Fruit fly (Drosophila melanogaster) whole organism, embryonic: ENCODE measurements around the gene Indy.
A peak's percentile ranks its signal among the peaks of the same experiment; 100 is the strongest.

ENCODE experiments used
- B-H1 ChIP-seq: fragments of 200-800 bp; sonication (Bioruptor generic); IDR thresholded peaks from 3 replicates; pipeline ENCODE4 v1.3.6; 2022; ENCODE audit warnings: missing biosample characterization, missing genetic modification characterization
- CG10209 ChIP-seq: fragments of 200-800 bp; sonication (Bioruptor generic); optimal IDR thresholded peaks from 3 replicates; lab custom pipeline; 2017; ENCODE audit warnings: missing biosample characterization, mild to moderate bottlenecking, missing genetic modification characterization, missing genetic modification reagents
- CG11085 ChIP-seq: fragments of 200-800 bp; sonication (Bioruptor generic); IDR thresholded peaks from 2 replicates; pipeline ENCODE4 v1.3.6; 2022; ENCODE audit warnings: missing biosample characterization, missing genetic modification characterization
- CG12071 ChIP-seq: fragments of 200-800 bp; sonication (Bioruptor generic); optimal IDR thresholded peaks from 3 replicates; lab custom pipeline; 2018; ENCODE audit warnings: missing biosample characterization, mild to moderate bottlenecking, missing genetic modification characterization
- CG14441 ChIP-seq: fragments of 200-800 bp; sonication (Bioruptor generic); IDR thresholded peaks from 2 replicates; pipeline ENCODE4 v1.3.6; 2022; ENCODE audit warnings: missing biosample characterization, missing genetic modification characterization
- CG1602 ChIP-seq: fragments of 200-800 bp; sonication (Bioruptor generic); optimal IDR thresholded peaks from 3 replicates; lab custom pipeline; 2016; ENCODE audit warnings: missing biosample characterization, missing genetic modification characterization
- CG17328 ChIP-seq: fragments of 200-800 bp; sonication (Bioruptor generic); IDR thresholded peaks from 2 replicates; pipeline ENCODE4 v1.3.6; 2022; ENCODE audit warnings: missing biosample characterization, missing genetic modification characterization
- CG18011 ChIP-seq: fragments of 200-800 bp; sonication (Bioruptor generic); optimal IDR thresholded peaks from 2 replicates; lab custom pipeline; 2017; ENCODE audit warnings: missing biosample characterization, missing genetic modification characterization, mild to moderate bottlenecking, moderate library complexity, missing genotype
- CG18476 ChIP-seq: fragments of 200-800 bp; sonication (Bioruptor generic); optimal IDR thresholded peaks from 2 replicates; lab custom pipeline; 2016; ENCODE audit warnings: missing biosample characterization, mild to moderate bottlenecking, missing genetic modification characterization
- CG2120 ChIP-seq: fragments of 200-800 bp; sonication (Bioruptor generic); optimal IDR thresholded peaks from 3 replicates; lab custom pipeline; 2016; ENCODE audit warnings: missing biosample characterization, missing genetic modification characterization
- CG2889 ChIP-seq: fragments of 200-800 bp; sonication (Bioruptor generic); IDR thresholded peaks from 3 replicates; pipeline ENCODE4 v1.3.6; 2022; ENCODE audit warnings: missing biosample characterization, missing genetic modification characterization
- CG30403 ChIP-seq: fragments of 200-800 bp; sonication (Bioruptor generic); optimal IDR thresholded peaks from 3 replicates; lab custom pipeline; 2016; ENCODE audit warnings: missing biosample characterization, missing genetic modification characterization
- CG31224 ChIP-seq: fragments of 200-800 bp; sonication (Bioruptor generic); IDR thresholded peaks from 2 replicates; pipeline ENCODE4 v1.3.6; 2022; ENCODE audit warnings: missing biosample characterization, missing genetic modification characterization
- CG34422 ChIP-seq: fragments of 200-800 bp; sonication (Bioruptor generic); IDR thresholded peaks from 3 replicates; pipeline ENCODE4 v1.3.6; 2022; ENCODE audit warnings: missing biosample characterization, missing genetic modification characterization
- CG4328 ChIP-seq: fragments of 200-800 bp; sonication (Bioruptor generic); optimal IDR thresholded peaks from 3 replicates; lab custom pipeline; 2017; ENCODE audit warnings: missing biosample characterization, missing genetic modification reagents, missing genetic modification characterization
- CG6689 ChIP-seq: fragments of 200-800 bp; sonication (Bioruptor generic); IDR thresholded peaks from 2 replicates; pipeline ENCODE4 v1.3.6; 2022; ENCODE audit warnings: missing biosample characterization, missing genetic modification characterization
- CG7271 ChIP-seq: fragments of 200-800 bp; sonication (Bioruptor generic); optimal IDR thresholded peaks from 2 replicates; lab custom pipeline; 2018; ENCODE audit warnings: missing biosample characterization, mild to moderate bottlenecking, missing genetic modification characterization, moderate library complexity
- CG7372 ChIP-seq: fragments of 200-800 bp; sonication (Bioruptor generic); IDR thresholded peaks from 2 replicates; pipeline ENCODE4 v1.3.6; 2022; ENCODE audit warnings: missing biosample characterization, missing genetic modification characterization
- CG8089 ChIP-seq: fragments of 200-800 bp; sonication (Bioruptor generic); optimal IDR thresholded peaks from 3 replicates; lab custom pipeline; 2016; ENCODE audit warnings: missing biosample characterization, missing genetic modification characterization
- CG8478 ChIP-seq: fragments of >200 bp; optimal IDR thresholded peaks from 2 replicates; lab custom pipeline; 2018
- CG9609 ChIP-seq: fragments of 200-800 bp; sonication (Bioruptor generic); optimal IDR thresholded peaks from 3 replicates; lab custom pipeline; 2016; ENCODE audit warnings: missing biosample characterization, missing genetic modification characterization
- CG9876 ChIP-seq: fragments of 200-800 bp; sonication (Bioruptor generic); optimal IDR thresholded peaks from 2 replicates; lab custom pipeline; 2016; ENCODE audit warnings: missing biosample characterization, missing genetic modification characterization
- D19A ChIP-seq: fragments of 200-800 bp; optimal IDR thresholded peaks from 3 replicates; lab custom pipeline; 2019; ENCODE audit warnings: missing biosample characterization, mild to moderate bottlenecking, missing genetic modification characterization, moderate library complexity
- E2f1 ChIP-seq: fragments of 200-800 bp; sonication (Bioruptor generic); IDR thresholded peaks from 2 replicates; pipeline ENCODE4 v1.3.6; 2022; ENCODE audit warnings: missing biosample characterization, missing genetic modification characterization
- Gug ChIP-seq: fragments of 200-800 bp; sonication (Bioruptor generic); IDR thresholded peaks from 4 replicates; pipeline ENCODE4 v1.3.6; 2022; ENCODE audit warnings: missing biosample characterization, missing genetic modification characterization
- H15 ChIP-seq: fragments of 200-800 bp; sonication (Bioruptor generic); IDR thresholded peaks from 3 replicates; pipeline ENCODE4 v1.3.6; 2022; ENCODE audit warnings: missing biosample characterization, missing genetic modification characterization
- HLH4C ChIP-seq: fragments of 200-800 bp; sonication (Bioruptor generic); IDR thresholded peaks from 3 replicates; pipeline ENCODE4 v1.3.6; 2022; ENCODE audit warnings: missing biosample characterization, missing genetic modification characterization; ENCODE audit not compliant: partially characterized antibody
- HLH54F ChIP-seq: fragments of 200-800 bp; sonication (Bioruptor generic); optimal IDR thresholded peaks from 3 replicates; lab custom pipeline; 2016; ENCODE audit warnings: missing biosample characterization, missing genetic modification characterization
- Hr3 ChIP-seq: fragments of 200-800 bp; sonication (Bioruptor generic); optimal IDR thresholded peaks from 3 replicates; lab custom pipeline; 2016; ENCODE audit warnings: missing biosample characterization, missing genetic modification characterization
- Med ChIP-seq: fragments of 200-800 bp; sonication (Bioruptor generic); peaks from one replicate; lab custom pipeline; 2016; ENCODE audit warnings: missing biosample characterization, missing genetic modification characterization, mild to moderate bottlenecking, inconsistent platforms, moderate library complexity
- Nf-YC ChIP-seq: fragments of 200-800 bp; optimal IDR thresholded peaks from 3 replicates; lab custom pipeline; 2019; ENCODE audit warnings: missing biosample characterization, mild to moderate bottlenecking, missing genetic modification characterization, moderate library complexity
- Oli ChIP-seq: fragments of 200-800 bp; sonication (Bioruptor generic); optimal IDR thresholded peaks from 2 replicates; lab custom pipeline; 2018; ENCODE audit warnings: missing biosample characterization, mild to moderate bottlenecking, missing genetic modification characterization, moderate library complexity
- Sin3A ChIP-seq: fragments of >200 bp; optimal IDR thresholded peaks from 2 replicates; lab custom pipeline; 2018
- amos ChIP-seq: fragments of 200-800 bp; sonication (Bioruptor generic); IDR thresholded peaks from 2 replicates; pipeline ENCODE4 v1.3.6; 2022; ENCODE audit warnings: missing biosample characterization, missing genetic modification characterization; ENCODE audit not compliant: partially characterized antibody
- bowl ChIP-seq: fragments of 200-800 bp; sonication (Bioruptor generic); IDR thresholded peaks from 2 replicates; pipeline ENCODE4 v1.3.6; 2022; ENCODE audit warnings: missing biosample characterization, missing genetic modification characterization
- ci ChIP-seq: fragments of 200-800 bp; sonication (Bioruptor generic); IDR thresholded peaks from 3 replicates; pipeline ENCODE4 v1.3.6; 2022; ENCODE audit warnings: missing biosample characterization, missing genetic modification characterization
- crol ChIP-seq: fragments of 200-800 bp; sonication (Bioruptor generic); IDR thresholded peaks from 2 replicates; pipeline ENCODE4 v1.3.6; 2022; ENCODE audit warnings: missing biosample characterization, missing genetic modification characterization
- eyg ChIP-seq: fragments of 200-800 bp; sonication (Bioruptor generic); optimal IDR thresholded peaks from 3 replicates; lab custom pipeline; 2016; ENCODE audit warnings: missing biosample characterization, missing genetic modification characterization
- ftz-f1 ChIP-seq: fragments of 200-800 bp; sonication (Bioruptor generic); optimal IDR thresholded peaks from 2 replicates; lab custom pipeline; 2016; ENCODE audit warnings: missing biosample characterization, missing genetic modification characterization
- kah ChIP-seq: fragments of 200-800 bp; sonication (Bioruptor generic); optimal IDR thresholded peaks from 2 replicates; lab custom pipeline; 2018; ENCODE audit warnings: missing biosample characterization, mild to moderate bottlenecking, missing genetic modification characterization
- lov ChIP-seq, 2 experiments: fragments of 200-800 bp in 1 of 2; fragments of >200 bp in 1 of 2; sonication (Bioruptor generic) in 1 of 2; IDR thresholded peaks in 1 of 2; optimal IDR thresholded peaks in 1 of 2; 2 replicates in 1 of 2; 3 replicates in 1 of 2; pipeline versions ENCODE4 v1.3.6 to Lab custom; 2017 to 2022; ENCODE audit warnings: missing biosample characterization in 1 of 2, missing genetic modification characterization in 1 of 2
- mld ChIP-seq: fragments of 200-800 bp; sonication (Bioruptor generic); IDR thresholded peaks from 3 replicates; pipeline ENCODE4 v1.3.6; 2022; ENCODE audit warnings: missing biosample characterization, missing genetic modification characterization; ENCODE audit not compliant: partially characterized antibody
- org-1 ChIP-seq: fragments of 200-800 bp; sonication (Bioruptor generic); optimal IDR thresholded peaks from 2 replicates; lab custom pipeline; 2017; ENCODE audit warnings: missing biosample characterization, missing genetic modification characterization
- row ChIP-seq: fragments of 200-800 bp; sonication (Bioruptor generic); IDR thresholded peaks from 3 replicates; pipeline ENCODE4 v1.3.6; 2022; ENCODE audit warnings: missing biosample characterization, missing genetic modification characterization
- sc ChIP-seq, 3 experiments: fragments of >200 bp in 2 of 3; fragments of 200-800 bp in 1 of 3; sonication (Bioruptor generic) in 1 of 3; optimal IDR thresholded peaks; 2 replicates in 2 of 3; 3 replicates in 1 of 3; lab custom pipeline; 2017; ENCODE audit warnings: mild to moderate bottlenecking in 1 of 3, missing biosample characterization in 1 of 3, missing genetic modification characterization in 1 of 3, missing genetic modification reagents in 1 of 3
- sd ChIP-seq: fragments of 200-800 bp; sonication (Bioruptor generic); optimal IDR thresholded peaks from 3 replicates; lab custom pipeline; 2018; ENCODE audit warnings: missing biosample characterization, mild to moderate bottlenecking, missing genetic modification characterization, moderate library complexity
- tio ChIP-seq: fragments of 200-800 bp; sonication (Bioruptor generic); optimal IDR thresholded peaks from 2 replicates; lab custom pipeline; 2017; ENCODE audit warnings: missing biosample characterization, missing genetic modification characterization, inconsistent platforms

Indy gene

DNA sequence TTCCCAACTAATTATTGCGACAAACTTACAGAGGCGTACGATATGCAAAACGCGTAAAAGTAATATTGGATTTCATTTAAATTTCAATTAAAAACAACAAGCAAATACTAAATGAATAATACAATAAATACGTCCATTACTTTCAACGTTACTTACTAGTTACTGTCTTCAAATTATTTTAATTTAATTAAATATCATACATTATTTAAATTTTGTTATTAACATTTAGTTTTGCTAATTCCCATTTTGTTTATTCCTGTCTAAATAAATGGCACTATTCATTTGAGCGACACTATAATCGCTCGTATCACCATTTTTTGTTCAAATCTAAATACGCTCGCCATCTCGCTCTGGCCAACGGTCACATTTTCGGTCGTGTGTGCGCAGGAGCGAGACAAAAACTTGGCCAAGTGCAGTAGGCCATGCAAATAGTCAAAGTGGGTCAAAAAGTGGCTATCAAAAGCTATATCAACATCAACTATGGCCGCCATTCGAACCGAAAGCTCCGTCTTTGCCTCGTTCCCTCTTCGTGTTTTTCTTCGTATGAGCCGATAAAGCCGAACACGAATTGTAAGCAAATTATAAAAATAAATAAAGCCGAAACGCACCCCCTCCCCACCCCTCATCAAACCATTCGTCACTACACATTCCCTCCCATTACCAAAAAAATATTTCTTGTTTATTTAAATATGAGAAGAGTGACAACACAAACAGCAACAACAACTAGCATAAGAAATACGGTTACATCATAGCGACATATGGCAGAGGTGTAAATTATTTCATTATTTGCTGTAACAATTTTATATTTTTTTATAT lies 56.7 kb downstream of the Indy start (continued):
- TF ChIP-seq Gug (no peak; the same call in 3 of the 4 replicates), HLH54F (peak; percentile 1), tio (GFP tag; lab: Kevin White, UChicago) (no peak), Nf-YC (tag; lab: Kevin White, UChicago) (peak; percentile 56), CG7271 (tag; lab: Kevin White, UChicago) (no peak), org-1 (GFP tag; lab: Kevin White, UChicago) (peak; percentile 1), CG8089 (GFP tag; lab: Kevin White, UChicago) (peak; percentile 24)

- no peak for TF ChIP-seq CG8478
- no peak for TF ChIP-seq lov (optimal IDR thresholded peaks at IDR 0.05; lab: Kevin White, UChicago)
- no peak for TF ChIP-seq lov (GFP tag; IDR thresholded peaks at IDR 0.05; lab: Robert Waterston, UW)
- peak; percentile 78 for TF ChIP-seq Hr3
- no peak for TF ChIP-seq CG18011 (GFP tag; lab: Kevin White, UChicago)
- 0 out of 3 replicates have a peak, but pooled peaks have one; percentile 21 for TF ChIP-seq row (GFP tag; lab: Robert Waterston, UW)
- no peak for TF ChIP-seq CG30403 (GFP tag; lab: Kevin White, UChicago)
- no peak for TF ChIP-seq CG17328 (GFP tag; lab: Robert Waterston, UW)
- TF ChIP-seq CG7372 (GFP tag; lab: Robert Waterston, UW), result no peak
- no peak; the same call in 2 of the 3 replicates for TF ChIP-seq B-H1 (GFP tag; lab: Robert Waterston, UW)
- TF ChIP-seq D19A (tag; lab: Kevin White, UChicago), result no peak
- no peak for TF ChIP-seq HLH4C (GFP tag; lab: Robert Waterston, UW)
- peak; percentile 64 for TF ChIP-seq Med (GFP tag; lab: Kevin White, UChicago)
- no peak for TF ChIP-seq CG10209 (GFP tag; lab: Kevin White, UChicago)
- TF ChIP-seq CG4328, result no peak
- TF ChIP-seq CG11085 (GFP tag; lab: Robert Waterston, UW), result no peak
- TF ChIP-seq CG31224 (GFP tag; lab: Robert Waterston, UW), result no peak
- TF ChIP-seq CG6689 (GFP tag; lab: Robert Waterston, UW), result no peak
- TF ChIP-seq mld (GFP tag; lab: Robert Waterston, UW), result 0 out of 3 replicates have a peak, but pooled peaks have one; percentile 43
- 0 out of 2 replicates have a peak, but pooled peaks have one; percentile 16 for TF ChIP-seq bowl
- TF ChIP-seq amos (GFP tag; lab: Robert Waterston, UW), result no peak
- TF ChIP-seq E2f1 (GFP tag; lab: Robert Waterston, UW), result no peak
- peak; percentile 23; the same call in 1 of the 3 replicates for TF ChIP-seq H15 (GFP tag; lab: Robert Waterston, UW)
- peak; percentile 70 for TF ChIP-seq ftz-f1 (GFP tag; lab: Kevin White, UChicago)
- TF ChIP-seq Sin3A, result no peak
- TF ChIP-seq CG34422, result peak; percentile 41; the same call in 1 of the 3 replicates
- TF ChIP-seq ci (GFP tag; lab: Robert Waterston, UW), result 0 out of 3 replicates have a peak, but pooled peaks have one; percentile 51
- peak; percentile 20 for TF ChIP-seq CG12071 (GFP tag; lab: Kevin White, UChicago)
- no peak for TF ChIP-seq CG2120 (GFP tag; lab: Kevin White, UChicago)
- TF ChIP-seq CG18476 (GFP tag; lab: Kevin White, UChicago), result no peak
- no peak for TF ChIP-seq Oli (tag; lab: Kevin White, UChicago)
- no peak for TF ChIP-seq CG14441
- no peak for TF ChIP-seq sd
- TF ChIP-seq CG1602 (GFP tag; lab: Kevin White, UChicago), result no peak
- peak; percentile 63 for TF ChIP-seq crol
- no peak for TF ChIP-seq sc (optimal IDR thresholded peaks at IDR 0.05; lab: Kevin White, UChicago)
- TF ChIP-seq sc (GFP tag; optimal IDR thresholded peaks at IDR 0.05; lab: Kevin White, UChicago), result no peak
- no peak for TF ChIP-seq eyg (GFP tag; lab: Kevin White, UChicago)
- TF ChIP-seq CG9876, result no peak
- TF ChIP-seq kah, result no peak
- no peak for TF ChIP-seq CG2889
- peak; percentile 41 for TF ChIP-seq Nf-YC (tag; lab: Kevin White, UChicago)
- TF ChIP-seq CG9609 (GFP tag; lab: Kevin White, UChicago), result no peak
Measured at dm6 chr3L:18787882-18788281, 58.2 kb downstream of the Indy start.
